Fruit fly (Drosophila melanogaster) whole organism, wandering third instar larva: ENCODE results near the gene saturn.

Experiments used
- CG32264 ChIP-seq: fragments of 200-800 bp; sonication (Bioruptor generic); optimal IDR thresholded peaks from 2 replicates; lab custom pipeline; 2016; ENCODE audit warnings: missing biosample characterization, missing genetic modification characterization
- CG9705 ChIP-seq: fragments of 200-800 bp; sonication (Bioruptor generic); optimal IDR thresholded peaks from 2 replicates; lab custom pipeline; 2018; ENCODE audit warnings: missing biosample characterization, mild to moderate bottlenecking, missing genetic modification characterization
- CrebA ChIP-seq: fragments of 200-800 bp; sonication (Bioruptor generic); optimal IDR thresholded peaks from 2 replicates; lab custom pipeline; 2016; ENCODE audit warnings: missing biosample characterization, mild to moderate bottlenecking, missing genetic modification characterization, borderline replicate concordance
- Dfd ChIP-seq: fragments of >200 bp; optimal IDR thresholded peaks from 2 replicates; lab custom pipeline; 2017; ENCODE audit warnings: missing biosample characterization, missing genetic modification characterization
- Dif ChIP-seq: fragments of 200-275, 200-300 bp; sonication (Bioruptor generic); optimal IDR thresholded peaks from 2 replicates; lab custom pipeline; 2018; ENCODE audit warnings: missing biosample characterization, missing genetic modification characterization; ENCODE audit not compliant: partially characterized antibody
- GATAd ChIP-seq: sonication (Bioruptor generic); optimal IDR thresholded peaks from 2 replicates; lab custom pipeline; 2016; ENCODE audit warnings: missing biosample characterization, missing genetic modification characterization
- Hnf4 ChIP-seq: fragments of 200-800 bp; sonication (Bioruptor generic); optimal IDR thresholded peaks from 2 replicates; lab custom pipeline; 2016; ENCODE audit warnings: missing biosample characterization, mild to moderate bottlenecking, missing genetic modification characterization
- Hr78 ChIP-seq: fragments of >200 bp; optimal IDR thresholded peaks from 2 replicates; lab custom pipeline; 2017; ENCODE audit warnings: missing biosample characterization, missing genetic modification characterization
- Hr83 ChIP-seq: fragments of 200-300 bp; sonication (Bioruptor generic); optimal IDR thresholded peaks from 2 replicates; lab custom pipeline; 2016; ENCODE audit warnings: missing biosample characterization, mild to moderate bottlenecking, missing genetic modification characterization, moderate library complexity; ENCODE audit not compliant: poor library complexity, severe bottlenecking
- Jra ChIP-seq: sonication (Bioruptor generic); optimal IDR thresholded peaks from 2 replicates; lab custom pipeline; 2016; ENCODE audit warnings: missing biosample characterization, missing genetic modification characterization
- Mio ChIP-seq: sonication (Bioruptor generic); optimal IDR thresholded peaks from 2 replicates; lab custom pipeline; 2016; ENCODE audit warnings: missing biosample characterization, missing genetic modification characterization
- Myc ChIP-seq: fragments of >200 bp; optimal IDR thresholded peaks from 2 replicates; lab custom pipeline; 2017
- OdsH ChIP-seq: fragments of 200-800 bp; sonication (Bioruptor generic); optimal IDR thresholded peaks from 2 replicates; lab custom pipeline; 2016; ENCODE audit warnings: missing biosample characterization, mild to moderate bottlenecking, missing genetic modification characterization
- Rel ChIP-seq, 2 experiments: fragments of 200-800 bp; sonication (Bioruptor generic) in 1 of 2; optimal IDR thresholded peaks; 2 replicates in 1 of 2; 3 replicates in 1 of 2; lab custom pipeline; 2016 to 2019; ENCODE audit warnings: mild to moderate bottlenecking in 2 of 2, missing biosample characterization in 2 of 2, missing genetic modification characterization in 2 of 2, moderate library complexity in 1 of 2
- Vsx2 ChIP-seq: fragments of 200-300, 225-300 bp; sonication (Bioruptor generic); optimal IDR thresholded peaks from 2 replicates; lab custom pipeline; 2018; ENCODE audit warnings: missing biosample characterization, missing genetic modification characterization; ENCODE audit not compliant: partially characterized antibody
- br ChIP-seq: fragments of 200-800 bp; sonication (Bioruptor generic); optimal IDR thresholded peaks from 2 replicates; lab custom pipeline; 2016; ENCODE audit warnings: missing biosample characterization, missing genetic modification characterization
- brk ChIP-seq: fragments of 200-800 bp; sonication (Bioruptor generic); optimal IDR thresholded peaks from 2 replicates; lab custom pipeline; 2016; ENCODE audit warnings: missing biosample characterization, mild to moderate bottlenecking, missing genetic modification characterization
- dl ChIP-seq, 2 experiments: fragments of 175-275, 200-275 bp in 1 of 2; fragments of 200-275 bp in 1 of 2; sonication (Bioruptor generic); optimal IDR thresholded peaks; lab custom pipeline; 2018; ENCODE audit warnings: mild to moderate bottlenecking in 2 of 2, missing biosample characterization in 2 of 2, missing genetic modification characterization in 2 of 2, moderate library complexity in 2 of 2; ENCODE audit not compliant: partially characterized antibody in 2 of 2, insufficient read depth in 1 of 2
- dmrt93B ChIP-seq: fragments of 200-800 bp; sonication (Bioruptor generic); optimal IDR thresholded peaks from 2 replicates; lab custom pipeline; 2018; ENCODE audit warnings: missing biosample characterization, mild to moderate bottlenecking, missing genetic modification characterization
- ey ChIP-seq: fragments of 200-800 bp; sonication (Bioruptor generic); optimal IDR thresholded peaks from 2 replicates; lab custom pipeline; 2016; ENCODE audit warnings: missing biosample characterization, missing genetic modification characterization
- foxo ChIP-seq, 2 experiments: fragments of 200-800 bp; sonication (Bioruptor generic); optimal IDR thresholded peaks; 2 replicates in 1 of 2; 3 replicates in 1 of 2; lab custom pipeline; 2016 to 2017; ENCODE audit warnings: missing biosample characterization in 2 of 2, missing genetic modification characterization in 2 of 2
- fru ChIP-seq: fragments of 200-800 bp; sonication (Bioruptor generic); optimal IDR thresholded peaks from 3 replicates; lab custom pipeline; 2016; ENCODE audit warnings: missing biosample characterization, mild to moderate bottlenecking, missing genetic modification characterization
- h ChIP-seq: fragments of 200-800 bp; sonication (Bioruptor generic); optimal IDR thresholded peaks from 3 replicates; lab custom pipeline; 2016; ENCODE audit warnings: missing biosample characterization, mild to moderate bottlenecking, missing genetic modification characterization
- lola ChIP-seq: fragments of >200 bp; optimal IDR thresholded peaks from 2 replicates; lab custom pipeline; 2017; ENCODE audit warnings: missing biosample characterization, missing genetic modification characterization
- pan ChIP-seq: fragments of >200 bp; optimal IDR thresholded peaks from 2 replicates; lab custom pipeline; 2017
- psq ChIP-seq: fragments of 200-800 bp; sonication (Bioruptor generic); optimal IDR thresholded peaks from 3 replicates; lab custom pipeline; 2017; ENCODE audit warnings: missing biosample characterization, mild to moderate bottlenecking, missing genetic modification characterization, moderate library complexity
- rgr ChIP-seq: fragments of 200-800 bp; sonication (Bioruptor generic); optimal IDR thresholded peaks from 3 replicates; lab custom pipeline; 2016; ENCODE audit warnings: missing biosample characterization, mild to moderate bottlenecking, missing genetic modification characterization
- sv ChIP-seq: fragments of 200-800 bp; sonication (Bioruptor generic); optimal IDR thresholded peaks from 3 replicates; lab custom pipeline; 2016; ENCODE audit warnings: missing biosample characterization, missing genetic modification characterization
- tai ChIP-seq: sonication (Bioruptor generic); optimal IDR thresholded peaks from 2 replicates; lab custom pipeline; 2016; ENCODE audit warnings: missing biosample characterization, missing genetic modification characterization
- woc ChIP-seq: sonication (Bioruptor generic); optimal IDR thresholded peaks from 2 replicates; lab custom pipeline; 2016; ENCODE audit warnings: missing biosample characterization, mild to moderate bottlenecking, missing genetic modification characterization

saturn gene

dm6 chr3L:14195714-14196113 lies 7.4 kb upstream of the saturn start:
- TF ChIP-seq dl (GFP tag; optimal IDR thresholded peaks at IDR 0.05; lab: Kevin White, UChicago; ENCODE audit: insufficient read depth in 1 of 2, partially characterized antibody in 2 of 2) (no peak), Rel (GFP tag; optimal IDR thresholded peaks at IDR 0.05; lab: Kevin White, UChicago) (no peak), Rel (tag; optimal IDR thresholded peaks at IDR 0.05; lab: Kevin White, UChicago) (no peak), CG9705 (no peak), Mio (GFP tag; lab: Kevin White, UChicago) (no peak), CrebA (no peak), h (GFP tag; lab: Kevin White, UChicago) (no peak), Myc (lab: Kevin White, UChicago) (no peak), foxo (GFP tag; optimal IDR thresholded peaks at IDR 0.05; lab: Kevin White, UChicago) (no peak), GATAd (GFP tag; lab: Kevin White, UChicago) (no peak), psq (no peak), pan (lab: Kevin White, UChicago) (no peak), OdsH (no peak), ey (no peak)

- TF ChIP-seq OdsH, result no peak
- no peak for TF ChIP-seq Dfd
- no peak for TF ChIP-seq foxo (GFP tag; optimal IDR thresholded peaks at IDR 0.05; lab: Kevin White, UChicago)
- no peak for TF ChIP-seq sv
- TF ChIP-seq pan (lab: Kevin White, UChicago), result no peak
- no peak for TF ChIP-seq h (GFP tag; lab: Kevin White, UChicago)
- TF ChIP-seq psq, result no peak
- TF ChIP-seq rgr (GFP tag; lab: Kevin White, UChicago), result no peak
- no peak for TF ChIP-seq woc (GFP tag; lab: Kevin White, UChicago)
- TF ChIP-seq dmrt93B, result no peak
- no peak for TF ChIP-seq lola
- no peak for TF ChIP-seq Hr78 (GFP tag; lab: Kevin White, UChicago)
- TF ChIP-seq Vsx2, result no peak
- TF ChIP-seq br (GFP tag; lab: Kevin White, UChicago), result no peak
- no peak for TF ChIP-seq CG9705
- no peak for TF ChIP-seq tai
- TF ChIP-seq brk (GFP tag; lab: Kevin White, UChicago), result no peak
- no peak for TF ChIP-seq Hr83 (GFP tag; lab: Kevin White, UChicago)
Measured at dm6 chr3L:14198216-14198615, 4.9 kb upstream of the saturn start.

dm6 chr3L:14200966-14201365 lies 2.2 kb upstream of the saturn start:
- TF ChIP-seq Dif (GFP tag; lab: Kevin White, UChicago) (peak; percentile 32), Vsx2 (peak; percentile 65), Jra (GFP tag; lab: Kevin White, UChicago) (peak; percentile 41), CG32264 (GFP tag; lab: Kevin White, UChicago) (no peak), brk (GFP tag; lab: Kevin White, UChicago) (peak; percentile 25), dl (GFP tag; optimal IDR thresholded peaks at IDR 0.05; lab: Kevin White, UChicago; ENCODE audit: insufficient read depth in 1 of 2, partially characterized antibody in 2 of 2) (peak in 1 of 2 experiments; percentile 19)

- TF ChIP-seq Hnf4 (GFP tag; lab: Kevin White, UChicago), result no peak
- TF ChIP-seq psq, result peak; percentile 9
- peak; percentile 11 for TF ChIP-seq fru (GFP tag; lab: Kevin White, UChicago)
- peak; percentile 32 for TF ChIP-seq Vsx2
- TF ChIP-seq CrebA, result peak; percentile 11
- no peak for TF ChIP-seq pan (lab: Kevin White, UChicago)
- peak; percentile 2 for TF ChIP-seq br (GFP tag; lab: Kevin White, UChicago)
- TF ChIP-seq, all 38 proteins: peak for 5
Measured at dm6 chr3L:14202318-14202717, 805 bp upstream of the saturn start.

dm6 chr3L:14204659-14205568 lies 1.8 kb downstream of the saturn start:
- TF ChIP-seq Hr78 (GFP tag; lab: Kevin White, UChicago) (no peak), h (GFP tag; lab: Kevin White, UChicago) (no peak), psq (peak; percentile 19), GATAd (GFP tag; lab: Kevin White, UChicago) (no peak), fru (GFP tag; lab: Kevin White, UChicago) (peak; percentile 0), dl (GFP tag; optimal IDR thresholded peaks at IDR 0.05; lab: Kevin White, UChicago; ENCODE audit: insufficient read depth in 1 of 2, partially characterized antibody in 2 of 2) (peak in 1 of 2 experiments; percentile 27), Myc (lab: Kevin White, UChicago) (no peak), Dif (GFP tag; lab: Kevin White, UChicago) (peak; percentile 32), Hr83 (GFP tag; lab: Kevin White, UChicago) (no peak)
